Worm (Caenorhabditis elegans) whole organism, young adult: ENCODE data around the gene F41B5.12.

Experiments
- B0261.1 ChIP-seq: sonication (generic microtip); optimal IDR thresholded peaks from 2 replicates; lab custom pipeline; 2016; ENCODE audit warnings: mild to moderate bottlenecking, missing genetic modification characterization, moderate library complexity, missing compliant biosample characterization
- akir-1 ChIP-seq: fragments of 200-800 bp; sonication (Bioruptor generic); optimal IDR thresholded peaks from 2 replicates; lab custom pipeline; 2018; ENCODE audit warnings: mild to moderate bottlenecking, missing genetic modification characterization, moderate library complexity, missing compliant biosample characterization
- lin-35 ChIP-seq, 3 experiments: fragments of 150-350 bp in 2 of 3; sonication (generic microtip) in 1 of 3; optimal IDR thresholded peaks; 2 replicates each; lab custom pipeline; 2014 to 2018; ENCODE audit warnings: missing biosample characterization in 3 of 3, missing genetic modification characterization in 3 of 3, missing genetic modification reagents in 3 of 3
- mcd-1 ChIP-seq: fragments of 200-800 bp; sonication (Bioruptor generic); IDR thresholded peaks from 2 replicates; pipeline ENCODE4 v1.3.6; 2022; ENCODE audit warnings: missing genetic modification reagents, missing genetic modification characterization, missing compliant biosample characterization
- nhr-80 ChIP-seq: sonication (generic microtip); optimal IDR thresholded peaks from 2 replicates; lab custom pipeline; 2016; ENCODE audit warnings: missing genetic modification characterization, missing compliant biosample characterization
- pha-4 ChIP-seq: fragments of 150-350 bp; sonication (generic microtip); optimal IDR thresholded peaks from 2 replicates; lab custom pipeline; 2014; ENCODE audit warnings: missing biosample characterization, missing genetic modification reagents, missing genetic modification characterization

DNA sequence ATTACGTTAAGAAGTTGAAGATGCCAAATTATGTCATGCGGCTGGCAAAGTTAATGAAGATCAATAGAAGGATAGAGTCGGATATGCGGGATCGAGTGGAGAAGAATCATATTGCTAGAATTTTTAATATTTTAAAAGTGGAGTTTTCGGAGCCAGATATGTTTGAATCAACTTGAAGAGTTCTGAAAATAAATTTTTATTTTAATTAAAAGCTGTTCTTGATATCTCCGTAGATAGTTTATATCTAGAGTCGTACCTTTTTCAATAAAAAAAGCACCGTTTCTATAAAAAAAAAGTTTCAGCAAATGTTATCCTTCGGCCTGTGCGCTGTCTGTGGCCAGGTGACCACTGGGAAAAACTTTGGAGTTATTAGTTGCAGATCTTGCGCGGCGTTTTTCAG is 27.6 kb upstream of the F41B5.12 start, which contains the start of gene nhr-96:
- TF ChIP-seq akir-1 (no peak), B0261.1 (tag; lab: Kevin White, UChicago) (no peak), mcd-1 (GFP tag; lab: Robert Waterston, UW) (no peak), nhr-80 (no peak), pha-4 (no peak), lin-35 (GFP tag; optimal IDR thresholded peaks at IDR 0.05; lab: Kevin White, UChicago) (no peak)
